Worm (Caenorhabditis elegans) whole organism, young adult: ENCODE measurements around the gene ced-13.

Experiments used
- B0019.2 ChIP-seq: fragments of 200-800 bp; sonication (Bioruptor generic); conservative IDR thresholded peaks from 2 replicates; pipeline ENCODE4 v1.3.6; 2022; ENCODE audit warnings: missing genetic modification reagents, missing genetic modification characterization, missing compliant biosample characterization
- B0261.1 ChIP-seq: sonication (generic microtip); optimal IDR thresholded peaks from 2 replicates; lab custom pipeline; 2016; ENCODE audit warnings: mild to moderate bottlenecking, missing genetic modification characterization, moderate library complexity, missing compliant biosample characterization
- B0336.3 ChIP-seq: fragments of 200-800 bp; sonication (Bioruptor generic); IDR thresholded peaks from 2 replicates; pipeline ENCODE4 v1.3.6; 2022; ENCODE audit warnings: missing genetic modification characterization, missing compliant biosample characterization
- F23B12.7 ChIP-seq: sonication (generic microtip); optimal IDR thresholded peaks from 2 replicates; lab custom pipeline; 2017; ENCODE audit warnings: missing genetic modification characterization, mild to moderate bottlenecking, missing compliant biosample characterization, antibody characterized with exemption, moderate library complexity; ENCODE audit not compliant: insufficient read depth
- F52B5.7 ChIP-seq: sonication (generic microtip); optimal IDR thresholded peaks from 2 replicates; lab custom pipeline; 2016; ENCODE audit warnings: mild to moderate bottlenecking, missing genetic modification characterization, missing compliant biosample characterization
- F57C9.4 ChIP-seq: sonication (generic microtip); optimal IDR thresholded peaks from 2 replicates; lab custom pipeline; 2017; ENCODE audit warnings: mild to moderate bottlenecking, missing genetic modification characterization, missing compliant biosample characterization
- K12H6.12 ChIP-seq: fragments of 200-800 bp; sonication (Bioruptor generic); optimal IDR thresholded peaks from 2 replicates; lab custom pipeline; 2018; ENCODE audit warnings: mild to moderate bottlenecking, missing genetic modification characterization, missing compliant biosample characterization
- Y53G8AR.9 ChIP-seq: fragments of 200-800 bp; sonication (Bioruptor generic); conservative IDR thresholded peaks from 2 replicates; pipeline ENCODE4 v1.3.6; 2022; ENCODE audit warnings: missing genetic modification reagents, missing genetic modification characterization, missing compliant biosample characterization
- Y56A3A.18 ChIP-seq: fragments of 200-800 bp; sonication (Bioruptor generic); IDR thresholded peaks from 2 replicates; pipeline ENCODE4 v1.3.6; 2022; ENCODE audit warnings: missing genetic modification reagents, missing genetic modification characterization, missing compliant biosample characterization
- Y67H2A.10 ChIP-seq: fragments of 200-800 bp; sonication (Bioruptor generic); conservative IDR thresholded peaks from 2 replicates; pipeline ENCODE4 v1.3.6; 2022; ENCODE audit warnings: missing genetic modification reagents, missing genetic modification characterization, missing compliant biosample characterization
- akir-1 ChIP-seq: fragments of 200-800 bp; sonication (Bioruptor generic); optimal IDR thresholded peaks from 2 replicates; lab custom pipeline; 2018; ENCODE audit warnings: mild to moderate bottlenecking, missing genetic modification characterization, moderate library complexity, missing compliant biosample characterization
- ama-1 ChIP-seq, 3 experiments: fragments of 150-350 bp in 1 of 3; sonication (generic microtip) in 2 of 3; optimal IDR thresholded peaks; 2 replicates each; lab custom pipeline; 2014 to 2018; ENCODE audit warnings: missing biosample characterization in 2 of 3, missing genetic modification characterization in 2 of 3, missing genetic modification reagents in 2 of 3
- aptf-2 ChIP-seq: fragments of 200-800 bp; sonication (Bioruptor generic); conservative IDR thresholded peaks from 2 replicates; pipeline ENCODE4 v1.3.6; 2022; ENCODE audit warnings: missing genetic modification reagents, missing genetic modification characterization, missing compliant biosample characterization
- atf-7 ChIP-seq: sonication (generic microtip); optimal IDR thresholded peaks from 2 replicates; lab custom pipeline; 2017; ENCODE audit warnings: mild to moderate bottlenecking, missing genetic modification characterization, missing compliant biosample characterization
- cebp-1 ChIP-seq, 2 experiments: fragments of 200-800 bp in 1 of 2; sonication (Bioruptor generic) in 1 of 2; sonication (generic microtip) in 1 of 2; IDR thresholded peaks in 1 of 2; optimal IDR thresholded peaks in 1 of 2; 2 replicates each; pipeline versions ENCODE4 v1.3.6 to Lab custom; 2017 to 2022; ENCODE audit warnings: missing compliant biosample characterization in 2 of 2, missing genetic modification characterization in 2 of 2, mild to moderate bottlenecking in 1 of 2, missing genetic modification reagents in 1 of 2, moderate library complexity in 1 of 2
- ceh-100 ChIP-seq: fragments of 200-800 bp; sonication (Bioruptor generic); IDR thresholded peaks from 2 replicates; pipeline ENCODE4 v1.3.6; 2022; ENCODE audit warnings: missing genetic modification reagents, missing genetic modification characterization, missing compliant biosample characterization
- ceh-27 ChIP-seq: fragments of 200-800 bp; sonication (Bioruptor generic); optimal IDR thresholded peaks from 2 replicates; lab custom pipeline; 2018; ENCODE audit warnings: mild to moderate bottlenecking, missing genetic modification characterization, moderate library complexity, missing compliant biosample characterization
- ceh-58 ChIP-seq: fragments of 200-800 bp; sonication (Bioruptor generic); IDR thresholded peaks from 2 replicates; pipeline ENCODE4 v1.3.6; 2022; ENCODE audit warnings: missing genetic modification characterization, missing compliant biosample characterization
- ceh-79 ChIP-seq: sonication (generic microtip); optimal IDR thresholded peaks from 2 replicates; lab custom pipeline; 2017; ENCODE audit warnings: mild to moderate bottlenecking, missing genetic modification characterization, missing compliant biosample characterization
- die-1 ChIP-seq: sonication (generic microtip); optimal IDR thresholded peaks from 2 replicates; lab custom pipeline; 2016; ENCODE audit warnings: missing genotype, mild to moderate bottlenecking, missing genetic modification characterization, missing compliant biosample characterization
- dox-1 ChIP-seq: fragments of 200-800 bp; sonication (Bioruptor generic); IDR thresholded peaks from 2 replicates; pipeline ENCODE4 v1.3.6; 2022; ENCODE audit warnings: missing genetic modification reagents, missing genetic modification characterization, missing compliant biosample characterization
- him-1 ChIP-seq: sonication (generic microtip); optimal IDR thresholded peaks from 2 replicates; lab custom pipeline; 2016; ENCODE audit warnings: missing genotype, missing genetic modification reagents, missing genetic modification characterization, missing compliant biosample characterization
- hlh-26 ChIP-seq: fragments of 200-800 bp; sonication (Bioruptor generic); conservative IDR thresholded peaks from 2 replicates; pipeline ENCODE4 v1.3.6; 2022; ENCODE audit warnings: missing genetic modification reagents, missing genetic modification characterization, missing compliant biosample characterization
- hmg-1.2 ChIP-seq: fragments of 200-800 bp; sonication (Bioruptor generic); IDR thresholded peaks from 2 replicates; pipeline ENCODE4 v1.3.6; 2022; ENCODE audit warnings: missing genetic modification reagents, missing genetic modification characterization, missing compliant biosample characterization
- lin-26 ChIP-seq: fragments of 200-800 bp; sonication (Bioruptor generic); IDR thresholded peaks from 2 replicates; pipeline ENCODE4 v1.3.6; 2022; ENCODE audit warnings: missing genetic modification reagents, missing genetic modification characterization, missing compliant biosample characterization
- lin-40 ChIP-seq: sonication (generic microtip); optimal IDR thresholded peaks from 2 replicates; lab custom pipeline; 2016; ENCODE audit warnings: missing genetic modification characterization, mild to moderate bottlenecking, missing compliant biosample characterization, missing genotype, missing genetic modification reagents
- madf-8 ChIP-seq: fragments of 200-800 bp; sonication (Bioruptor generic); conservative IDR thresholded peaks from 2 replicates; pipeline ENCODE4 v1.3.6; 2022; ENCODE audit warnings: missing genetic modification reagents, missing genetic modification characterization, missing compliant biosample characterization
- mcd-1 ChIP-seq: fragments of 200-800 bp; sonication (Bioruptor generic); IDR thresholded peaks from 2 replicates; pipeline ENCODE4 v1.3.6; 2022; ENCODE audit warnings: missing genetic modification reagents, missing genetic modification characterization, missing compliant biosample characterization
- mes-4 ChIP-seq: sonication (generic microtip); optimal IDR thresholded peaks from 2 replicates; lab custom pipeline; 2016; ENCODE audit warnings: missing genotype, missing genetic modification characterization, missing compliant biosample characterization
- nfyb-1 ChIP-seq: fragments of 200-800 bp; sonication (Bioruptor generic); IDR thresholded peaks from 2 replicates; pipeline ENCODE4 v1.3.6; 2022; ENCODE audit warnings: missing genetic modification reagents, missing genetic modification characterization, missing compliant biosample characterization
- nhr-120 ChIP-seq: fragments of 200-800 bp; sonication (Bioruptor generic); IDR thresholded peaks from 2 replicates; pipeline ENCODE4 v1.3.6; 2022; ENCODE audit warnings: missing genetic modification characterization, missing compliant biosample characterization
- nhr-27 ChIP-seq: fragments of 200-800 bp; sonication (Bioruptor generic); optimal IDR thresholded peaks from 2 replicates; lab custom pipeline; 2018; ENCODE audit warnings: mild to moderate bottlenecking, missing genetic modification characterization, moderate library complexity, missing compliant biosample characterization
- rec-8 ChIP-seq, 2 experiments: sonication (generic microtip); optimal IDR thresholded peaks; 2 replicates each; lab custom pipeline; 2016; ENCODE audit warnings: mild to moderate bottlenecking in 2 of 2, missing genetic modification characterization in 2 of 2, missing genetic modification reagents in 2 of 2, missing genotype in 2 of 2, missing biosample characterization in 1 of 2, missing compliant biosample characterization in 1 of 2, moderate library complexity in 1 of 2
- tbp1 ChIP-seq: fragments of 200-800 bp; sonication (Bioruptor generic); optimal IDR thresholded peaks from 2 replicates; lab custom pipeline; 2018; ENCODE audit warnings: mild to moderate bottlenecking, missing genetic modification characterization, missing compliant biosample characterization
- unc-130 ChIP-seq: sonication (generic microtip); optimal IDR thresholded peaks from 2 replicates; lab custom pipeline; 2016; ENCODE audit warnings: missing genetic modification reagents, missing genetic modification characterization, missing compliant biosample characterization
- ztf-18 ChIP-seq: sonication (generic microtip); optimal IDR thresholded peaks from 2 replicates; lab custom pipeline; 2016; ENCODE audit warnings: missing genotype, mild to moderate bottlenecking, missing genetic modification characterization, missing compliant biosample characterization

Gene ced-13

DNA sequence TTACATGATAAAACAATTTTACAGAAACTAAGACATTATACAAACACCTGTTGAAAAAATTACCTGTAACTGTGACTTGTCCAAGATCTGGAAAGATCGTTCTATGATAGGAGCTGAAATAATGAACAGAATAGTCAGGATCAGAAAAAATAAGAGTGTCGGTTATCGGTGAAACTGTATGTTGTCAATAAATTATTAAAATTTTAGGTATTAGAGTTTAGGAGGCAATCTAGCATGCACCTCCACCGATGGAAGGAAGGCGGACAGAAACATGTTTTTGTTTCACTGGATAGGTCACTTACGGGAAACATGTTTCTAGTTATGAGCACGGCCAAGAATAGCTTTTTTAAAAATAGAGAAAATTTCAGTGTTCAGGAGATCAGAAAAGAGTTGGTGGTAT is at the start of gene ced-13:
TSS of gene ced-13 (minus strand) at position 101 of the 400 bp plus-strand sequence.
- TF ChIP-seq madf-8 = no peak
- TF ChIP-seq hlh-26 = no peak
- no peak for TF ChIP-seq lin-40
- no peak for TF ChIP-seq die-1
- no peak for TF ChIP-seq B0261.1 (tag; lab: Kevin White, UChicago)
- no peak for TF ChIP-seq him-1 (tag; lab: Kevin White, UChicago)
- TF ChIP-seq ceh-79 (tag; lab: Kevin White, UChicago) = no peak
- TF ChIP-seq B0019.2 (GFP tag; lab: Robert Waterston, UW) = no peak
- no peak for TF ChIP-seq B0336.3 (GFP tag; lab: Robert Waterston, UW)
- no peak for TF ChIP-seq mes-4 (tag; lab: Kevin White, UChicago)
- TF ChIP-seq mcd-1 (GFP tag; lab: Robert Waterston, UW) = no peak
- TF ChIP-seq tbp1 (GFP tag; lab: Kevin White, UChicago) = no peak

DNA sequence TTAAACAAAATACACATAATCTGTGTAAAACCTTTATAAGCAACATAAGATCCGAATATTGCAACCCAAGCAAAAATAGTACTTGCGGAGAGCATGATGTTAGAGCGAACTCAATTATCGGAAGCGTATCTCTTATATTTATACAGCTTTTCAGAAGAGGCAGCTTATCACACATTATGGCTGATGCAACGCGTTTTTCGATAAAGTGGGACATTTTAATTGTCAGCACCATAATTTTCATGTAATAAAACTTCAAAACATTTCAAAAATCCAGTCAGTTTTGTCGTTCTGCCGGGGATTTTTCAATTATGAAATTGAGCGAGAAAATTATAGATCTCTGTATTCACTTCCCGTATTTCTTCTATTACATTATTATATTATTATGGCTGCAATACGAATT is 46.8 kb upstream of the ced-13 start, which contains the start of gene drd-5:
TSS of gene drd-5 (minus strand) at position 101 of the 400 bp plus-strand sequence.
- TF ChIP-seq cebp-1 (GFP tag; IDR thresholded peaks at IDR 0.05; lab: Robert Waterston, UW) = no peak
- TF ChIP-seq cebp-1 (tag; optimal IDR thresholded peaks at IDR 0.05; lab: Kevin White, UChicago) = no peak
- no peak for TF ChIP-seq F52B5.7 (tag; lab: Kevin White, UChicago)
- TF ChIP-seq nfyb-1 (GFP tag; lab: Robert Waterston, UW) = no peak
- TF ChIP-seq dox-1 (GFP tag; lab: Robert Waterston, UW) = no peak

DNA sequence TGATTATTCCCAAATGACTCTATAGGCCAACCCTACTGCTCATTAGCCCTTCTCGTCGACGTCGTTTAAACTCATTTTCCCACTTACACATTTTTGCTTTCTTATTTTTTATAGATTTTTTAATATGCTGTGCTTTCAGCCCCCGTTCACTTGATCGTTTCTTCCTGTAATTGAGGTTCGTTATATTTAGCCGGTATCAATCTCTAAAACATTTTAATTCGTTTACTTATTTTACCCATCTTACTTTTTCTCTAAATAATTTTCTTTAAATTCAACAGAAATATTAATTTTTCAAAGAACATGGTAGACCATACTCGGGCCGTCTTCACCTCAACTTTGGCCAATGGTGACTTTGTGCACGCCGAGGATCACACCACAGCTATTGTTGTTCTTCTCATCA is 42.2 kb upstream of the ced-13 start, which contains the start of gene F55E10.1:
TSS of gene F55E10.1 (plus strand) at position 301 of the 400 bp plus-strand sequence.
- TF ChIP-seq nhr-27 (no peak), rec-8 (tag; optimal IDR thresholded peaks at IDR 0.05; lab: Kevin White, UChicago) (no peak), tbp1 (GFP tag; lab: Kevin White, UChicago) (no peak), unc-130 (GFP tag; lab: Kevin White, UChicago) (no peak), aptf-2 (GFP tag; lab: Robert Waterston, UW) (no peak), Y53G8AR.9 (GFP tag; lab: Robert Waterston, UW) (no peak), K12H6.12 (no peak), nfyb-1 (GFP tag; lab: Robert Waterston, UW) (no peak), Y56A3A.18 (no peak), ceh-27 (GFP tag; lab: Kevin White, UChicago) (no peak), ceh-100 (GFP tag; lab: Robert Waterston, UW) (no peak), ceh-58 (GFP tag; lab: Robert Waterston, UW) (no peak), atf-7 (tag; lab: Kevin White, UChicago) (no peak), akir-1 (GFP tag; lab: Kevin White, UChicago) (no peak), nhr-120 (no peak), ztf-18 (tag; lab: Kevin White, UChicago) (no peak), hmg-1.2 (GFP tag; lab: Robert Waterston, UW) (no peak), F57C9.4 (no peak)
- TF ChIP-seq, all 124 proteins: peak for 0

DNA sequence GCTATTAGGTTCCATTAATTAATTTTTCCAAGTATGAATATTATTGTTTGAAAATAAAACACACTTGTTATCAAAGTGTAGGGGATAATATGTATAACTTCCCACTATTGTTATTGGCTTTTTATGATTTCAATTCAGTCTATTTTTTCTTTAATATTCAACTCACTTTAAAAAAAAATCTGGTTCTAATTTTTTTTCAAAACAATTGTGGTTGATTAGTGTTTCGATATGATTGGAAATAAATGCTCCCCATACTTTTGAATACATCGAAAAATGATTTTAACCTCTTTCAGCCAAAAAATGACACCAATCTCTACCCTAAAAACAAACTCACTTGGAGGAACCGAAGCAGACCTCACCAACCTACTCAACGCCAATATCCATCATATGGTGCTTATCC is 40.9 kb upstream of the ced-13 start, which contains the start of gene F55E10.2:
TSS of gene F55E10.2 (plus strand) at position 301 of the 400 bp plus-strand sequence.
- TF ChIP-seq F23B12.7 (no peak), ama-1 (optimal IDR thresholded peaks at IDR 0.05; lab: Kevin White, UChicago) (no peak), ama-1 (GFP tag; optimal IDR thresholded peaks at IDR 0.05; lab: Kevin White, UChicago) (no peak), Y67H2A.10 (no peak), lin-26 (GFP tag; lab: Robert Waterston, UW) (no peak)
